Fruit fly (Drosophila melanogaster): ENCODE results near the gene PNUTS.

PNUTS gene

DNA sequence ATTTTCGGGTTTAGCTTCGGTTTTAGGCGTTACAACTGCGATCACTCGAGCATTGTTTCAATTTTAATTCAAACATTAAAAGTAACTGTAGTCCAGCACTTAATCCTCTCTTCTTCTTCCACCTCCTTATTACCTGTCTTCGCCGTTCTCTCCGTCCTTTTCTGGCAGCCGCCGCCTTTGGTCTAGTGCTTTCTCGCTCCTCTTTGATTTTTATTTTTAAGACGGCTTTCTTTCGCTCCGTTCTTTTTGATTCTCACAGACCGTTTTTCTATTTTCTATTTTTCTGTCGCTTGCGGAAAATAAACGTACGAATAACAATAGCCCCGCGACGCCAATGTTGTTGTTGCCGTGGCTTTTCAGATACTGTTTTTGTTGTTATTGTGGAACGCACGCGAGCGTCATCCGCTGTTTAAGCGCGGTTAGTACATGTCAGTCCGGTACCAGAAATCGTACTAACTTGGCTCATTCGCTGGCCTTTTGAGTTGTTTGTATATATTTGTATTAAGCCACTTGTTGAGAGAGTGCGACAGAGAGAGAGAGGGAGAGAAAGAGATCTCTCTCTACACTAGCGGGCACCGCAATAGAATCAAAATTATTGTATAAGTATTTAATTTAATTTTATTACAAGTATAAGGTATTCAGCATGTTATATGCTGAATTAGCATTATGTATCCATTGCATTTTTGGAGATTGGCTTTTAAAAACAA lies 2.2 kb upstream of the PNUTS start, which contains the start of gene aru (continued):
- TF ChIP-seq CG11504 (tag; optimal IDR thresholded peaks at IDR 0.05) (peak; percentile 55), CG6689 (GFP tag; IDR thresholded peaks at IDR 0.05) (no peak), chm (GFP tag; IDR thresholded peaks at IDR 0.05) (peak; percentile 53; the same call in 1 of the 2 replicates), fd3F (GFP tag; optimal IDR thresholded peaks at IDR 0.05) (no peak), CG14860 (GFP tag; IDR thresholded peaks at IDR 0.05; ENCODE audit: partially characterized antibody) (no peak), CG13894 (tag; optimal IDR thresholded peaks at IDR 0.05) (peak; percentile 38), YL-1 (GFP tag; optimal IDR thresholded peaks at IDR 0.05) (peak; percentile 27), wdn (GFP tag; IDR thresholded peaks at IDR 0.05) (no peak), Abd-B (GFP tag; optimal IDR thresholded peaks at IDR 0.05) (no peak), row (GFP tag; IDR thresholded peaks at IDR 0.05) (peak; percentile 68), CG11696 (GFP tag; IDR thresholded peaks at IDR 0.05) (peak; percentile 99), oc (tag; optimal IDR thresholded peaks at IDR 0.05) (peak; percentile 75), sima (GFP tag; optimal IDR thresholded peaks at IDR 0.05) (no peak), p53 (GFP tag; optimal IDR thresholded peaks at IDR 0.05) (no peak), CG1602 (GFP tag; optimal IDR thresholded peaks at IDR 0.05) (no peak), Dfd (GFP tag; optimal IDR thresholded peaks at IDR 0.05) (no peak), z (GFP tag; IDR thresholded peaks at IDR 0.05) (peak; percentile 87), CG12744 (GFP tag; optimal IDR thresholded peaks at IDR 0.05) (no peak), tna (GFP tag; IDR thresholded peaks at IDR 0.05; ENCODE audit: partially characterized antibody) (no peak), slp2 (GFP tag; optimal IDR thresholded peaks at IDR 0.05) (no peak), CG13296 (GFP tag; optimal IDR thresholded peaks at IDR 0.05) (peak; percentile 65), lbe (GFP tag; optimal IDR thresholded peaks at IDR 0.05) (peak; percentile 59), repo (GFP tag; optimal IDR thresholded peaks at IDR 0.05) (peak; percentile 3), H15 (GFP tag; IDR thresholded peaks at IDR 0.05) (no peak), mam (GFP tag; optimal IDR thresholded peaks at IDR 0.05) (no peak), phol (tag; optimal IDR thresholded peaks at IDR 0.05) (peak; percentile 26), HLHmδ (GFP tag; optimal IDR thresholded peaks at IDR 0.05) (no peak), Nf-YC (tag; optimal IDR thresholded peaks at IDR 0.05) (peak; percentile 27), Jarid2 (GFP tag; optimal IDR thresholded peaks at IDR 0.05) (peak; percentile 68), ATbp (GFP tag; optimal IDR thresholded peaks at IDR 0.05) (peak; percentile 41), CG8290 (GFP tag; optimal IDR thresholded peaks at IDR 0.05) (no peak), CG8290 (tag; optimal IDR thresholded peaks at IDR 0.05) (peak in 1 of 2 experiments; percentile 42), CTCF (GFP tag; optimal IDR thresholded peaks at IDR 0.05) (peak; percentile 3), CG3407 (GFP tag; optimal IDR thresholded peaks at IDR 0.05) (peak; percentile 25), CG30431 (GFP tag; optimal IDR thresholded peaks at IDR 0.05) (no peak), tin (GFP tag; optimal IDR thresholded peaks at IDR 0.05) (peak; percentile 7), CG2875 (GFP tag; optimal IDR thresholded peaks at IDR 0.05) (no peak), nom (GFP tag; optimal IDR thresholded peaks at IDR 0.05) (peak; percentile 64), CG7556 (GFP tag; optimal IDR thresholded peaks at IDR 0.05) (peak; percentile 29), ase (GFP tag; IDR thresholded peaks at IDR 0.05) (no peak), bigmax (GFP tag; optimal IDR thresholded peaks at IDR 0.05) (no peak), Scr (GFP tag; IDR thresholded peaks at IDR 0.05; ENCODE audit: partially characterized antibody) (peak; percentile 25; the same call in 1 of the 2 replicates), hth (optimal IDR thresholded peaks at IDR 0.05) (no peak), Sox100B (GFP tag; optimal IDR thresholded peaks at IDR 0.05) (peak; percentile 41), Blimp-1 (GFP tag; optimal IDR thresholded peaks at IDR 0.05) (peak; percentile 42), cwo (GFP tag; optimal IDR thresholded peaks at IDR 0.05) (peak; percentile 55), dimm (GFP tag; IDR thresholded peaks at IDR 0.05) (no peak), fd102C (GFP tag; optimal IDR thresholded peaks at IDR 0.05) (peak; percentile 37), NC2β (GFP tag; optimal IDR thresholded peaks at IDR 0.05) (no peak), nerfin-1 (tag; optimal IDR thresholded peaks at IDR 0.05) (no peak)

Data from whole organism, embryonic.